Fruit fly (Drosophila melanogaster): ENCODE measurements around the gene dan.

Gene dan

dm6 chr3R:25183484-25184442 lies at the start of gene dan (continued):
- TF ChIP-seq CG2678 (tag; optimal IDR thresholded peaks at IDR 0.05) (peak; percentile 68), pho (GFP tag; optimal IDR thresholded peaks at IDR 0.05) (no peak), HLH54F (GFP tag; optimal IDR thresholded peaks at IDR 0.05) (no peak), CG11456 (GFP tag; IDR thresholded peaks at IDR 0.05) (no peak), CG3847 (GFP tag; IDR thresholded peaks at IDR 0.05) (no peak), slou (GFP tag; optimal IDR thresholded peaks at IDR 0.05) (no peak), C15 (GFP tag; IDR thresholded peaks at IDR 0.05) (no peak), Rx (GFP tag; IDR thresholded peaks at IDR 0.05) (no peak), CG32772 (GFP tag; IDR thresholded peaks at IDR 0.05) (no peak), CG4404 (GFP tag; IDR thresholded peaks at IDR 0.05) (peak; percentile 69), CG7271 (tag; optimal IDR thresholded peaks at IDR 0.05) (peak; percentile 67), CG10462 (GFP tag; optimal IDR thresholded peaks at IDR 0.05) (peak; percentile 21), nom (GFP tag; optimal IDR thresholded peaks at IDR 0.05) (no peak), slbo (GFP tag; IDR thresholded peaks at IDR 0.05) (peak; percentile 49; the same call in 1 of the 2 replicates), kay (GFP tag; optimal IDR thresholded peaks at IDR 0.05) (no peak), CG6791 (GFP tag; IDR thresholded peaks at IDR 0.05; ENCODE audit: partially characterized antibody) (no peak), run (tag; optimal IDR thresholded peaks at IDR 0.05) (no peak), crol (GFP tag; IDR thresholded peaks at IDR 0.05) (peak; percentile 40; the same call in 1 of the 2 replicates), CG4854 (GFP tag; optimal IDR thresholded peaks at IDR 0.05) (no peak), az2 (GFP tag; optimal IDR thresholded peaks at IDR 0.05) (peak; percentile 26), CG12659 (GFP tag; optimal IDR thresholded peaks at IDR 0.05) (peak; percentile 37), Blimp-1 (GFP tag; optimal IDR thresholded peaks at IDR 0.05) (peak; percentile 32), ase (GFP tag; IDR thresholded peaks at IDR 0.05) (no peak), CG33557 (GFP tag; optimal IDR thresholded peaks at IDR 0.05) (peak; percentile 27), ac (GFP tag; optimal IDR thresholded peaks at IDR 0.05) (peak; percentile 29), wdn (GFP tag; IDR thresholded peaks at IDR 0.05) (no peak), ro (GFP tag; IDR thresholded peaks at IDR 0.05) (no peak), klu (GFP tag; IDR thresholded peaks at IDR 0.05) (no peak), CG6813 (GFP tag; optimal IDR thresholded peaks at IDR 0.05) (peak; percentile 12), oc (tag; optimal IDR thresholded peaks at IDR 0.05) (no peak), twi (tag; optimal IDR thresholded peaks at IDR 0.05) (peak; percentile 62), vnd (GFP tag; IDR thresholded peaks at IDR 0.05; ENCODE audit: partially characterized antibody) (no peak), CG12104 (GFP tag; optimal IDR thresholded peaks at IDR 0.05) (peak; percentile 6), dm (GFP tag; optimal IDR thresholded peaks at IDR 0.05) (no peak), seq (GFP tag; IDR thresholded peaks at IDR 0.05) (no peak), pan (optimal IDR thresholded peaks at IDR 0.05) (no peak), pan (GFP tag; optimal IDR thresholded peaks at IDR 0.05 in 1 of 2, IDR thresholded peaks at IDR 0.05 in 1 of 2) (no peak), fru (optimal IDR thresholded peaks at IDR 0.05) (no peak), sqz (GFP tag; optimal IDR thresholded peaks at IDR 0.05) (no peak), jing (GFP tag; optimal IDR thresholded peaks at IDR 0.05) (no peak), CG8281 (tag; optimal IDR thresholded peaks at IDR 0.05) (no peak), cas (GFP tag; IDR thresholded peaks at IDR 0.05) (no peak), CG10274 (GFP tag; optimal IDR thresholded peaks at IDR 0.05) (no peak), sr (GFP tag; IDR thresholded peaks at IDR 0.05) (no peak), CG10565 (GFP tag; optimal IDR thresholded peaks at IDR 0.05) (no peak), CG2202 (tag; optimal IDR thresholded peaks at IDR 0.05) (no peak), fd96Cb (tag; optimal IDR thresholded peaks at IDR 0.05) (peak; percentile 38), Dbx (GFP tag; IDR thresholded peaks at IDR 0.05) (no peak), lov (optimal IDR thresholded peaks at IDR 0.05) (no peak), lov (GFP tag; IDR thresholded peaks at IDR 0.05) (no peak)

All from whole organism, embryonic.